Worm (Caenorhabditis elegans) whole organism, early embryonic: ENCODE data around the gene mig-23.

ENCODE experiments used
- ama-1 ChIP-seq: fragments of 150-350 bp; optimal IDR thresholded peaks from 2 replicates; lab custom pipeline; 2014
- ceh-13 ChIP-seq: fragments of 200-800 bp; sonication (Bioruptor generic); optimal IDR thresholded peaks from 2 replicates; lab custom pipeline; 2018; ENCODE audit warnings: mild to moderate bottlenecking, missing genetic modification characterization, missing compliant biosample characterization
- ceh-36 ChIP-seq: sonication (generic microtip); optimal IDR thresholded peaks from 2 replicates; lab custom pipeline; 2016; ENCODE audit warnings: missing genetic modification characterization, inconsistent platforms, missing compliant biosample characterization
- flt-1 ChIP-seq: fragments of 200-800 bp; sonication (Bioruptor generic); IDR thresholded peaks from 2 replicates; pipeline ENCODE4 v1.3.6; 2022; ENCODE audit warnings: missing genetic modification characterization, missing compliant biosample characterization
- scrt-1 ChIP-seq: fragments of 200-800 bp; sonication (Bioruptor generic); IDR thresholded peaks from 2 replicates; pipeline ENCODE4 v1.3.6; 2022; ENCODE audit warnings: missing genetic modification characterization, missing compliant biosample characterization
- sea-1 ChIP-seq: fragments of 200-800 bp; sonication (Bioruptor generic); conservative IDR thresholded peaks from 2 replicates; pipeline ENCODE4 v1.3.6; 2022; ENCODE audit warnings: missing genetic modification characterization, missing compliant biosample characterization
- tra-4 ChIP-seq: sonication (generic microtip); optimal IDR thresholded peaks from 2 replicates; lab custom pipeline; 2017; ENCODE audit warnings: missing genetic modification characterization, missing compliant biosample characterization

ce11 chrX:5976206-5976960 lies 27.7 kb upstream of the mig-23 start:
- TF ChIP-seq tra-4 (no peak), ama-1 (lab: Kevin White, UChicago) (no peak), ceh-36 (no peak), sea-1 (GFP tag; lab: Robert Waterston, UW) (no peak), flt-1 (GFP tag; lab: Robert Waterston, UW) (no peak), ceh-13 (no peak), scrt-1 (GFP tag; lab: Robert Waterston, UW) (no peak)
